Worm (Caenorhabditis elegans): ENCODE measurements around the gene mfn-1.

Gene mfn-1

DNA sequence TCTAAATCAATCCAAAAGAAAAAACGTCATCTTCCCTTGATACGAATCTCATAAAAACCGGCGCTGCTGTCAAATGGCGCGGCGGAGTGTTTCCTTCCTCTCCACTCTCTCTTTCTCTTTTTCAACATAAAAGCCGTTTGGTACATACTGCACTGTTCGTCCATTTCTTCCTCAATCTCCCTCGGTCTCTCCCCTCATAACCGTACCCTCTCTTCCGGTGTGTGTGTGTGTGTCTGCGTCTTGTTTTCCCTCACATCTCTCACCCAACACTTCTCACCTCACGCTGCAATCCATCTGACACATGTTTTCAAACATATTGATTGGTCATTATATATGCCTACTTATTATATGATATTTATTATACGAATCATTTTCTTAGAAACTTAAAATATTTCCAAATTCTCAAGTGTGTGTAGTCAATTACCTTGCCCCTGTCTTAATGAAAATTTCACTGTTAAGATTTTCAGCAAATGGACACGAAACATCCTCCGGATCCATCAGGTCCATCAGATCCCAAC lies 7.3 kb downstream of the mfn-1 start, which contains the start of the genes aars-1 and rga-1:
Gene aars-1, minus strand, starts transcription at position 71 of the 518 bp plus-strand sequence.
Gene rga-1, plus strand, starts transcription at position 468 of the 518 bp plus-strand sequence.
- no peak for TF ChIP-seq ceh-16 (tag; optimal IDR thresholded peaks at IDR 0.05)
- TF ChIP-seq lin-15B (tag; optimal IDR thresholded peaks at IDR 0.05) = peak; percentile 28
- TF ChIP-seq nhr-237 (tag; optimal IDR thresholded peaks at IDR 0.05) = no peak
- peak; percentile 60 for TF ChIP-seq hmg-11 (tag; optimal IDR thresholded peaks at IDR 0.05)
- peak; percentile 47 for TF ChIP-seq jun-1 (tag; optimal IDR thresholded peaks at IDR 0.05)
- peak; percentile 70 for TF ChIP-seq ceh-28 (tag; optimal IDR thresholded peaks at IDR 0.05)
- TF ChIP-seq nhr-43 (tag; optimal IDR thresholded peaks at IDR 0.05; ENCODE audit: poor library complexity, severe bottlenecking) = peak; percentile 73
- TF ChIP-seq nhr-25 (tag; optimal IDR thresholded peaks at IDR 0.05) = peak; percentile 83
- TF ChIP-seq egl-5 (tag; optimal IDR thresholded peaks at IDR 0.05) = peak; percentile 55
- peak; percentile 82 for TF ChIP-seq pqm-1 (tag; optimal IDR thresholded peaks at IDR 0.05)
- TF ChIP-seq pha-4 (tag; optimal IDR thresholded peaks at IDR 0.05) = peak; percentile 70
- peak; percentile 76 for TF ChIP-seq elt-2 (tag; optimal IDR thresholded peaks at IDR 0.05)
- TF ChIP-seq fkh-2 (tag; optimal IDR thresholded peaks at IDR 0.05) = peak; percentile 53
- TF ChIP-seq ama-1 (optimal IDR thresholded peaks at IDR 0.05) = no peak
- TF ChIP-seq nfya-1 (tag; optimal IDR thresholded peaks at IDR 0.05; ENCODE audit: insufficient read depth) = peak; percentile 61
- no peak for TF ChIP-seq tbx-2 (tag; optimal IDR thresholded peaks at IDR 0.05)
- peak; percentile 29 for TF ChIP-seq snpc-4 (tag; optimal IDR thresholded peaks at IDR 0.05)
- TF ChIP-seq nhr-23 (tag; optimal IDR thresholded peaks at IDR 0.05) = peak; percentile 71
- peak; percentile 35 for TF ChIP-seq R02D3.7 (tag; optimal IDR thresholded peaks at IDR 0.05)
- TF ChIP-seq elt-1 (tag; optimal IDR thresholded peaks at IDR 0.05) = peak; percentile 34

DNA sequence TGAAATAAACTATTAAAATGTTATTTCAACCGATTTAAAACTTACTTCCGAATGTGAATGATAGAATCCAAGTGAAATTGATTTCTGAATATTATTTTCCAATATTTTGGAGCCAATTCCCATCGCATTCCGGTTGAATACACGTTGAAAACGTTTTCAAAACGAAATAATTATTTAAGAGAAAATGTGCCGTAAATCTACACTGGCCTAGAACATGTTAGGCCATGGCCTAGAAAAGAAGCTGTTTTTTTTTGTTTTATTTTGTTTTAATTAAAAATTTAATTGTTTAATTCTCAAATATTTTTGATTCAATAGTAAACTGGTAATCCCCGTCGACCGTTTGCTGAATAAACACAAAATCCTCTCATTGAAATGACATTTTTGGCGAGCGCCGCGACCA lies 7.9 kb downstream of the mfn-1 start:
- TF ChIP-seq lin-15B (tag; optimal IDR thresholded peaks at IDR 0.05) (peak; percentile 28), fos-1 (tag; optimal IDR thresholded peaks at IDR 0.05) (no peak), mml-1 (tag; optimal IDR thresholded peaks at IDR 0.05) (no peak), nfya-1 (tag; optimal IDR thresholded peaks at IDR 0.05; ENCODE audit: insufficient read depth) (no peak), ceh-9 (tag; optimal IDR thresholded peaks at IDR 0.05) (no peak), pha-4 (tag; optimal IDR thresholded peaks at IDR 0.05) (no peak), R02D3.7 (tag; optimal IDR thresholded peaks at IDR 0.05) (peak; percentile 81), elt-2 (tag; optimal IDR thresholded peaks at IDR 0.05) (no peak)

DNA sequence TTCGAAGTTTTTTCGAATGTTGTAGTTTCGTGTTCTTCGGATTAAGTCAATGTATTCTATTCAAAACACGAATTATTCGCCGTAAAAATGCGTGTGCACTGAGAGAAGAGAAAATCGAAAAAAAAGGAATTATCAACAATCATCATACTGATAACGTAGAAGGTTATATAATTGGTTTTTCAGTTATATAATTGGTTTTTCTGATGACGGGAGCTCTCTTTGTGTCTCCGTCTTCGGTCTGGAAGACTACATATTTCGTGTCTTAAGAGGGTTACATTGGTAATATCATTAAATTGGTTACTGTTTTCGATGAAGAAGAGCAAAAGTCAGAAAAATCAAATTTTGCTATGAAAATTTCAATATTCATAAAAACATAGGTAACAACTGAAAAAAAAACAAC lies 11.9 kb downstream of the mfn-1 start:
- TF ChIP-seq ztf-4 (tag; optimal IDR thresholded peaks at IDR 0.05) = no peak
- TF ChIP-seq elt-2 (tag; optimal IDR thresholded peaks at IDR 0.05) = peak; percentile 58
- TF ChIP-seq egl-5 (tag; optimal IDR thresholded peaks at IDR 0.05) = no peak
- peak; percentile 33 for TF ChIP-seq pqm-1 (tag; optimal IDR thresholded peaks at IDR 0.05)
- no peak for TF ChIP-seq fkh-10 (GFP tag; optimal IDR thresholded peaks at IDR 0.05)

DNA sequence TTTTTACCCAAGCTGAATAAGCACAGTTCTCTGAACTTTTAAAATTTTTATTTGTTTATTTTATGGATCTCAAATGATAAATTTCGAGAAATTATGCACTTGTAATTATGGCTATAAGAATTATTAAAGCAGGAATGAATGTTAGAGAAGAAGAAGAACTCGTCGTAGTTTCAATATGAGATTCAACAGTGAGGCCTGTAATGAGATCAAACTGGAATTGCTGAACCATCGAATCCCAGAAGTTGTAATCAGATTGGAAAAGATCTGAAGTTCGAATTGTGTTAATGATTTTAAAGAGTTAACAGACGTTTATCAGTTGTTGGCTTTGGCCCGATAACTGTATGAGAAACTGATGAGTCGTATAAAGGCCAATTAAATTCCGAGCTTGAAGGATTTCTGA lies 16.1 kb downstream of the mfn-1 start:
- TF ChIP-seq ama-1 (optimal IDR thresholded peaks at IDR 0.05) (peak; percentile 3), eor-1 (tag; optimal IDR thresholded peaks at IDR 0.05) (no peak)

DNA sequence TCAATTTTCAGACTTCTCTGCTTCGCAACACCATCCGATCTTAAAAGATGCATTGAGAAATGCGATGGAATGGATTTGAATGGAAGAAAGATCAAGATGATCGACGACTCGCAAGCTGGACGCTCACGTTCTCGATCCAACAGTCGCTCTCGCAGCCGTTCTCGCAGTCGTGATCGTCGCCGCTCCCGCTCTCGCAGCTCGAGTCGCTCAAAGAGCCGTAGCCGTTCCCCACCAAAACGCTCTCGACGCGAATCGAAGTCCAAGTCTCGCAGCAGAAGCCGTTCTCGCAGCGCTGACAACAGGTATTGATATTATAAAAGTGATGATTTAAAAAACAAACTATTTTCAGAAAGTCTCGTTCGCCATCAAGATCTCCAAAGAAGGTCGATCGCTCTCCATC lies 16.7 kb downstream of the mfn-1 start:
- TF ChIP-seq aly-2 (tag; optimal IDR thresholded peaks at IDR 0.05) (no peak), elt-3 (tag; optimal IDR thresholded peaks at IDR 0.05) (no peak), fos-1 (tag; optimal IDR thresholded peaks at IDR 0.05) (no peak), ztf-4 (tag; optimal IDR thresholded peaks at IDR 0.05) (no peak), ama-1 (optimal IDR thresholded peaks at IDR 0.05) (no peak), pqm-1 (tag; optimal IDR thresholded peaks at IDR 0.05) (no peak), nhr-12 (tag; optimal IDR thresholded peaks at IDR 0.05) (no peak), ZK546.5 (tag; optimal IDR thresholded peaks at IDR 0.05) (no peak), lin-15B (tag; optimal IDR thresholded peaks at IDR 0.05) (no peak), lsy-12 (tag; optimal IDR thresholded peaks at IDR 0.05) (no peak), mml-1 (tag; optimal IDR thresholded peaks at IDR 0.05) (no peak), mdl-1 (tag; optimal IDR thresholded peaks at IDR 0.05) (no peak)

DNA sequence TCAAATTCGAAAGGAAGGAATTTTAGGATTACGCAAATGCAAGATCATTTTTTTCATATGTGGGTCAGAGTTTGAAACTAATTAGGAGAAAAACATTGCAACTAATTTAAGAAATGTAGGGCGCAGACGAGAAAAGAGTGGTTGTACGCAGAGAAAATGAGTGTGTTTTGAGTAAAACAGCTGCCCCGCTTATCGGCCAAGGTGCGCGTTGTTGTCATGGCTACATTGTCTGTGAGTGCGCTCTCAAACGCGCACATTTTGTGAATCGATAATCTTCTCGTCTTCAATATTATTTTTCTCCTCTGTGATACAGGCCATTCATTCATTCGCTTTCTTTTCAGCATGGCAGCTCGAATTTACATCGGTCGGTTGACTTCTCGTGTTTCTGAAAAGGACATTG lies 18.2 kb downstream of the mfn-1 start:
- TF ChIP-seq mml-1 (tag; optimal IDR thresholded peaks at IDR 0.05) (no peak), nhr-76 (tag; optimal IDR thresholded peaks at IDR 0.05) (no peak), egl-27 (tag; optimal IDR thresholded peaks at IDR 0.05) (no peak), nhr-237 (tag; optimal IDR thresholded peaks at IDR 0.05) (no peak), sea-2 (GFP tag; optimal IDR thresholded peaks at IDR 0.05) (no peak), R02D3.7 (tag; optimal IDR thresholded peaks at IDR 0.05) (no peak), elt-3 (tag; optimal IDR thresholded peaks at IDR 0.05) (no peak), lin-39 (tag; optimal IDR thresholded peaks at IDR 0.05) (no peak), nhr-25 (tag; optimal IDR thresholded peaks at IDR 0.05) (no peak), fos-1 (tag; optimal IDR thresholded peaks at IDR 0.05) (no peak), nhr-11 (tag; optimal IDR thresholded peaks at IDR 0.05) (no peak), ceh-82 (tag; optimal IDR thresholded peaks at IDR 0.05) (no peak), pha-4 (tag; optimal IDR thresholded peaks at IDR 0.05) (no peak), nhr-12 (tag; optimal IDR thresholded peaks at IDR 0.05) (no peak), jun-1 (tag; optimal IDR thresholded peaks at IDR 0.05) (no peak), unc-62 (GFP tag; optimal IDR thresholded peaks at IDR 0.05) (no peak), skn-1 (tag; optimal IDR thresholded peaks at IDR 0.05) (no peak), lsy-12 (tag; optimal IDR thresholded peaks at IDR 0.05) (no peak), daf-12 (tag; optimal IDR thresholded peaks at IDR 0.05) (no peak)

All from whole organism, L3 larva.